Fruit fly (Drosophila melanogaster): ENCODE measurements around the gene CG6565.

dm6 chr2L:13362953-13363352 lies 10.9 kb upstream of the CG6565 start:
- TF ChIP-seq gt (GFP tag; IDR thresholded peaks at IDR 0.05) (no peak), CG2889 (GFP tag; IDR thresholded peaks at IDR 0.05) (no peak), CG14860 (GFP tag; IDR thresholded peaks at IDR 0.05; ENCODE audit: partially characterized antibody) (no peak), croc (GFP tag; conservative IDR thresholded peaks at IDR 0.05) (no peak), Dek (tag; optimal IDR thresholded peaks at IDR 0.05) (no peak), Max (GFP tag; optimal IDR thresholded peaks at IDR 0.05) (no peak), Spps (tag; optimal IDR thresholded peaks at IDR 0.05) (no peak), Chrac-16 (GFP tag; optimal IDR thresholded peaks at IDR 0.05) (no peak), sqz (GFP tag; optimal IDR thresholded peaks at IDR 0.05) (no peak), Oli (tag; optimal IDR thresholded peaks at IDR 0.05) (no peak)
